Worm (Caenorhabditis elegans) whole organism, late embryonic: ENCODE measurements around the gene snpc-1.2.

Experiments
- ceh-14 ChIP-seq: sonication (generic microtip); optimal IDR thresholded peaks from 2 replicates; lab custom pipeline; 2016; ENCODE audit warnings: missing genotype, missing genetic modification characterization, missing compliant biosample characterization
- elt-2 ChIP-seq: sonication (generic microtip); optimal IDR thresholded peaks from 2 replicates; lab custom pipeline; 2016; ENCODE audit warnings: missing genetic modification reagents, missing genetic modification characterization, missing compliant biosample characterization

- TF ChIP-seq ceh-14 (tag; lab: Kevin White, UChicago) (no peak), elt-2 (tag; lab: Kevin White, UChicago) (no peak)
Measured at ce11 chrIII:13151765-13152164, 17.6 kb downstream of the snpc-1.2 start.
